Worm (Caenorhabditis elegans) whole organism, young adult: Measurements from ENCODE around the gene F13H10.5.

Experiments used
- hmg-20 ChIP-seq: fragments of 200-800 bp; sonication (Bioruptor generic); IDR thresholded peaks from 2 replicates; pipeline ENCODE4 v1.3.6; 2022; ENCODE audit warnings: missing genetic modification reagents, missing genetic modification characterization, missing compliant biosample characterization
- pha-4 ChIP-seq: fragments of 150-350 bp; sonication (generic microtip); optimal IDR thresholded peaks from 2 replicates; lab custom pipeline; 2014; ENCODE audit warnings: missing biosample characterization, missing genetic modification reagents, missing genetic modification characterization
- tbx-9 ChIP-seq: sonication (generic microtip); optimal IDR thresholded peaks from 2 replicates; lab custom pipeline; 2016; ENCODE audit warnings: borderline replicate concordance, missing genetic modification characterization, inconsistent platforms, missing compliant biosample characterization

- TF ChIP-seq pha-4 (tag; lab: Kevin White, UChicago) = no peak
- no peak for TF ChIP-seq tbx-9
- no peak for TF ChIP-seq hmg-20
Observed at ce11 chrIV:11026648-11027047, 35.8 kb downstream of the F13H10.5 start.
